Worm (Caenorhabditis elegans): Measurements from ENCODE around the gene sptf-2.
A peak's percentile ranks its signal among the peaks of the same experiment; 100 is the strongest.

sptf-2 gene

DNA sequence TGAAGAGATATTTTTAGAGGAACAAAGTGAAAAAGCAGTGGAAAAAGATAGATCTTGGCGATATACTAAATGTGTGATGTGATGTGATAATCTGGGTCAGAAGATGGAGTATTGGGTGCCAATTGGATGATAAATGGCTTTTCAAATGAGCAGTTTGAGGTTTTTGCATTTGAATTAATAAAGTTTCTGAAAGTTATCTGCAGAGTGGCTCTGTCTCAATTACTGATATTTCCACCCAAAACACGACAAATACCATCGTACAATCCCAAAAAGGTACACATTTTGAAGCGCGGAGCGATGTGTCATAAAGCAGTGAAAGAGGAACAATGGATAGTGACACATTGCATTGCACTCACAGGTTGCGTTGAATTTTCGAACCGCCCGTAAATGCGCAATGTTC, 14.3 kb downstream of the sptf-2 start:
- TF ChIP-seq ceh-8 (GFP tag; optimal IDR thresholded peaks at IDR 0.05), result no peak
- no peak for TF ChIP-seq unc-86 (tag; optimal IDR thresholded peaks at IDR 0.05)
- TF ChIP-seq mab-9 (GFP tag; IDR thresholded peaks at IDR 0.05), result no peak
- TF ChIP-seq isw-1 (GFP tag; IDR thresholded peaks at IDR 0.05), result no peak
- no peak for TF ChIP-seq fos-1 (tag; optimal IDR thresholded peaks at IDR 0.05)
- no peak for TF ChIP-seq lin-35 (GFP tag; optimal IDR thresholded peaks at IDR 0.05)
- TF ChIP-seq lin-14 (GFP tag; optimal IDR thresholded peaks at IDR 0.05), result no peak
- no peak for TF ChIP-seq C34B4.2 (tag; optimal IDR thresholded peaks at IDR 0.05)
- no peak for TF ChIP-seq sox-4 (tag; optimal IDR thresholded peaks at IDR 0.05)
- TF ChIP-seq fkh-8 (tag; optimal IDR thresholded peaks at IDR 0.05), result no peak

DNA sequence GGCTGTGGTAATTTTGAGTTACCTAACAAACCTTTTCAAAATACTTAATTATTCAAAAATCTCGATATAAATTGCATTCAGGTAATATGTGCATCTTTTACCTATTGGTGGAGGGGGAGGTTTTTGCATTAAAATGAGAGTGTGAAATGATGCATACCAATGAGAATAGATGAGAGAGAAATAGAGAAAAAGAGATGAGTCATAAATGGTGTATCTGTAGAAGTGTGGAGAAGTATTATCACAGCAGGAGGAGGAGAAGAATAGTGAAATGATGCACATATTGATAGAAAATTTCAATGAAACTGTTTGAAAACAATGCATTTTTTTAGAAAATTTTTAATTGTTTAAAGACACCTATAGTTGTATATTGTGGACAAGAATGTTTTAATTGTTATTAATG, 15.2 kb downstream of the sptf-2 start:
- TF ChIP-seq lin-14 (GFP tag; optimal IDR thresholded peaks at IDR 0.05), result peak; percentile 30
- no peak for TF ChIP-seq nhr-20 (tag; optimal IDR thresholded peaks at IDR 0.05)
- TF ChIP-seq mep-1 (tag; optimal IDR thresholded peaks at IDR 0.05), result peak; percentile 12
- TF ChIP-seq nhr-85 (tag), result peak; percentile 31

ce11 chrII:8641131-8641530, 15.9 kb downstream of the sptf-2 start, which contains the start of gene D2085.7:
D2085.7 (plus strand) TSS chrII:8641381.
- no peak for TF ChIP-seq rnt-1 (tag; optimal IDR thresholded peaks at IDR 0.05)
- TF ChIP-seq mab-9 (GFP tag; IDR thresholded peaks at IDR 0.05), result no peak
- TF ChIP-seq nhr-85 (tag), result peak; percentile 57
- no peak for TF ChIP-seq mdl-1 (tag; optimal IDR thresholded peaks at IDR 0.05)
- TF ChIP-seq efl-3 (GFP tag; optimal IDR thresholded peaks at IDR 0.05), result no peak
- TF ChIP-seq snpc-4 (tag; optimal IDR thresholded peaks at IDR 0.05), result no peak
- no peak for TF ChIP-seq ceh-63 (GFP tag; optimal IDR thresholded peaks at IDR 0.05)
- no peak for TF ChIP-seq ceh-90 (tag; optimal IDR thresholded peaks at IDR 0.05)
- no peak for TF ChIP-seq aly-2 (tag; optimal IDR thresholded peaks at IDR 0.05)
- no peak for TF ChIP-seq ces-1 (GFP tag; optimal IDR thresholded peaks at IDR 0.05)
- TF ChIP-seq lin-15B (tag; optimal IDR thresholded peaks at IDR 0.05), result no peak
- TF ChIP-seq unc-86 (tag; optimal IDR thresholded peaks at IDR 0.05), result no peak
- TF ChIP-seq C34B4.2 (tag; optimal IDR thresholded peaks at IDR 0.05), result no peak
- no peak for TF ChIP-seq F16B12.6 (tag; optimal IDR thresholded peaks at IDR 0.05)
- TF ChIP-seq pax-3 (tag; optimal IDR thresholded peaks at IDR 0.05), result no peak
- TF ChIP-seq zag-1 (tag; optimal IDR thresholded peaks at IDR 0.05), result no peak
- peak in 1 of 6 experiments; percentile 11 for TF ChIP-seq elt-3 (tag; optimal IDR thresholded peaks at IDR 0.05)
- no peak for TF ChIP-seq efl-1 (optimal IDR thresholded peaks at IDR 0.05)
- peak in 1 of 2 experiments; percentile 58 for TF ChIP-seq efl-1 (GFP tag; optimal IDR thresholded peaks at IDR 0.05 in 1 of 2)
- no peak for TF ChIP-seq fkh-8 (tag; optimal IDR thresholded peaks at IDR 0.05)
- peak in 1 of 2 experiments; percentile 4 for TF ChIP-seq lin-35 (GFP tag; optimal IDR thresholded peaks at IDR 0.05)
- no peak for TF ChIP-seq C16A3.4 (tag; optimal IDR thresholded peaks at IDR 0.05)
- no peak for TF ChIP-seq elt-2 (tag; optimal IDR thresholded peaks at IDR 0.05)
- no peak for TF ChIP-seq swsn-7 (tag; optimal IDR thresholded peaks at IDR 0.05)
- no peak for TF ChIP-seq alr-1 (tag; optimal IDR thresholded peaks at IDR 0.05; ENCODE audit: borderline replicate concordance)
- no peak for TF ChIP-seq lin-39 (tag; optimal IDR thresholded peaks at IDR 0.05)
- no peak for TF ChIP-seq unc-62 (GFP tag; optimal IDR thresholded peaks at IDR 0.05)
- TF ChIP-seq hlh-4 (tag; optimal IDR thresholded peaks at IDR 0.05), result no peak
- no peak for TF ChIP-seq nhr-237 (tag; optimal IDR thresholded peaks at IDR 0.05)
- no peak for TF ChIP-seq unc-130 (tag; optimal IDR thresholded peaks at IDR 0.05)
- no peak for TF ChIP-seq fos-1 (tag; optimal IDR thresholded peaks at IDR 0.05)
- TF ChIP-seq C04F5.9 (tag; optimal IDR thresholded peaks at IDR 0.05), result no peak
- TF ChIP-seq unc-98 (GFP tag; IDR thresholded peaks at IDR 0.05), result no peak
- TF ChIP-seq isw-1 (GFP tag; IDR thresholded peaks at IDR 0.05), result no peak
- no peak for TF ChIP-seq ceh-82 (tag; optimal IDR thresholded peaks at IDR 0.05)
- TF ChIP-seq sptf-1 (tag; optimal IDR thresholded peaks at IDR 0.05), result no peak
- TF ChIP-seq ets-5 (GFP tag; IDR thresholded peaks at IDR 0.05), result no peak
- no peak for TF ChIP-seq hlh-17 (GFP tag; optimal IDR thresholded peaks at IDR 0.05; ENCODE audit: borderline replicate concordance)
- peak; percentile 39 for TF ChIP-seq lin-14 (GFP tag; optimal IDR thresholded peaks at IDR 0.05)
- TF ChIP-seq nhr-11 (tag; optimal IDR thresholded peaks at IDR 0.05), result no peak
- no peak for TF ChIP-seq nhr-47 (tag; optimal IDR thresholded peaks at IDR 0.05)
- no peak for TF ChIP-seq lir-3 (tag; optimal IDR thresholded peaks at IDR 0.05; ENCODE audit: poor library complexity)
- TF ChIP-seq blmp-1 (tag; optimal IDR thresholded peaks at IDR 0.05), result peak; percentile 81
- no peak for TF ChIP-seq egl-27 (tag; optimal IDR thresholded peaks at IDR 0.05)
- no peak for TF ChIP-seq sup-37 (GFP tag; optimal IDR thresholded peaks at IDR 0.05)

Measured in whole organism, L1 larva.